Worm (Caenorhabditis elegans): ENCODE measurements around the gene F35B3.7.
A peak's percentile ranks its signal among the peaks of the same experiment; 100 is the strongest.

- TF ChIP-seq unc-62 (GFP tag; optimal IDR thresholded peaks at IDR 0.05 in 1 of 2) (peak in 1 of 2 experiments; percentile 91), unc-62 (tag; optimal IDR thresholded peaks at IDR 0.05) (no peak), duxl-1 (tag; optimal IDR thresholded peaks at IDR 0.05; ENCODE audit: poor library complexity) (no peak), lsy-2 (tag; optimal IDR thresholded peaks at IDR 0.05) (peak; percentile 30 to 67), daf-12 (tag; optimal IDR thresholded peaks at IDR 0.05) (no peak), Y75B8A.6 (GFP tag; IDR thresholded peaks at IDR 0.05) (no peak), dmd-6 (GFP tag; IDR thresholded peaks at IDR 0.05) (no peak; the same call in 1 of the 2 replicates), ama-1 (optimal IDR thresholded peaks at IDR 0.05) (no peak), ztf-11 (tag; optimal IDR thresholded peaks at IDR 0.05) (no peak), ces-1 (GFP tag; optimal IDR thresholded peaks at IDR 0.05) (no peak), nhr-76 (tag; optimal IDR thresholded peaks at IDR 0.05) (no peak)
Measured at ce11 chrX:17030169-17030914, 12.5 kb downstream of the F35B3.7 start, which contains the start of gene ptrn-1.

Data from whole organism, L4 larva.